Worm (Caenorhabditis elegans) whole organism, young adult: Measurements from ENCODE around the gene tbp-1.

ENCODE experiments used
- B0019.2 ChIP-seq: fragments of 200-800 bp; sonication (Bioruptor generic); conservative IDR thresholded peaks from 2 replicates; pipeline ENCODE4 v1.3.6; 2022; ENCODE audit warnings: missing genetic modification reagents, missing genetic modification characterization, missing compliant biosample characterization
- C06A6.2 ChIP-seq: fragments of 200-800 bp; sonication (Bioruptor generic); conservative IDR thresholded peaks from 2 replicates; pipeline ENCODE4 v1.3.6; 2022; ENCODE audit warnings: missing genetic modification characterization, missing compliant biosample characterization
- C17E4.6 ChIP-seq: fragments of 200-800 bp; sonication (Bioruptor generic); IDR thresholded peaks from 2 replicates; pipeline ENCODE4 v1.3.6; 2022; ENCODE audit warnings: missing genetic modification reagents, missing genetic modification characterization, missing compliant biosample characterization
- D2030.7 ChIP-seq: fragments of 200-800 bp; sonication (Bioruptor generic); IDR thresholded peaks from 2 replicates; pipeline ENCODE4 v1.3.6; 2022; ENCODE audit warnings: missing genetic modification reagents, missing genetic modification characterization, missing compliant biosample characterization
- F10E7.11 ChIP-seq: sonication (generic microtip); optimal IDR thresholded peaks from 2 replicates; lab custom pipeline; 2017; ENCODE audit warnings: mild to moderate bottlenecking, missing genetic modification characterization, moderate library complexity, missing compliant biosample characterization
- F22D6.2 ChIP-seq: sonication (generic microtip); optimal IDR thresholded peaks from 2 replicates; lab custom pipeline; 2016; ENCODE audit warnings: mild to moderate bottlenecking, missing genetic modification characterization, missing compliant biosample characterization
- F37B4.10 ChIP-seq: fragments of 200-800 bp; sonication (Bioruptor generic); IDR thresholded peaks from 2 replicates; pipeline ENCODE4 v1.3.6; 2022; ENCODE audit warnings: missing genetic modification characterization, missing compliant biosample characterization
- F39B2.1 ChIP-seq: fragments of 200-800 bp; sonication (Bioruptor generic); IDR thresholded peaks from 2 replicates; pipeline ENCODE4 v1.3.6; 2022; ENCODE audit warnings: missing genetic modification reagents, missing genetic modification characterization, missing compliant biosample characterization
- F52B5.7 ChIP-seq: sonication (generic microtip); optimal IDR thresholded peaks from 2 replicates; lab custom pipeline; 2016; ENCODE audit warnings: mild to moderate bottlenecking, missing genetic modification characterization, missing compliant biosample characterization
- K11D2.4 ChIP-seq: fragments of 200-800 bp; sonication (Bioruptor generic); IDR thresholded peaks from 2 replicates; pipeline ENCODE4 v1.3.6; 2022; ENCODE audit warnings: missing genetic modification reagents, missing genetic modification characterization, missing compliant biosample characterization
- T07F8.4 ChIP-seq: sonication (generic microtip); optimal IDR thresholded peaks from 2 replicates; lab custom pipeline; 2016; ENCODE audit warnings: mild to moderate bottlenecking, missing genetic modification characterization, moderate library complexity, missing compliant biosample characterization
- T26A5.8 ChIP-seq: sonication (generic microtip); optimal IDR thresholded peaks from 2 replicates; lab custom pipeline; 2016; ENCODE audit warnings: missing genetic modification characterization, missing compliant biosample characterization
- Y53G8AR.9 ChIP-seq: fragments of 200-800 bp; sonication (Bioruptor generic); conservative IDR thresholded peaks from 2 replicates; pipeline ENCODE4 v1.3.6; 2022; ENCODE audit warnings: missing genetic modification reagents, missing genetic modification characterization, missing compliant biosample characterization
- Y79H2A.3 ChIP-seq: fragments of 200-800 bp; sonication (Bioruptor generic); conservative IDR thresholded peaks from 2 replicates; pipeline ENCODE4 v1.3.6; 2022; ENCODE audit warnings: missing genetic modification reagents, missing genetic modification characterization, missing compliant biosample characterization
- Y95B8A.8 ChIP-seq: fragments of 200-800 bp; sonication (Bioruptor generic); IDR thresholded peaks from 2 replicates; pipeline ENCODE4 v1.3.6; 2022; ENCODE audit warnings: missing genetic modification reagents, missing genetic modification characterization, missing compliant biosample characterization
- aptf-2 ChIP-seq: fragments of 200-800 bp; sonication (Bioruptor generic); conservative IDR thresholded peaks from 2 replicates; pipeline ENCODE4 v1.3.6; 2022; ENCODE audit warnings: missing genetic modification reagents, missing genetic modification characterization, missing compliant biosample characterization
- athp-1 ChIP-seq: sonication (generic microtip); optimal IDR thresholded peaks from 2 replicates; lab custom pipeline; 2017; ENCODE audit warnings: mild to moderate bottlenecking, missing genetic modification characterization, missing compliant biosample characterization
- attf-3 ChIP-seq: fragments of 200-800 bp; sonication (Bioruptor generic); conservative IDR thresholded peaks from 2 replicates; pipeline ENCODE4 v1.3.6; 2022; ENCODE audit warnings: missing genetic modification reagents, missing genetic modification characterization, missing compliant biosample characterization
- attf-5 ChIP-seq: fragments of 200-800 bp; sonication (Bioruptor generic); optimal IDR thresholded peaks from 2 replicates; lab custom pipeline; 2018; ENCODE audit warnings: mild to moderate bottlenecking, missing genetic modification characterization, missing compliant biosample characterization
- bed-1 ChIP-seq: fragments of 200-800 bp; sonication (Bioruptor generic); IDR thresholded peaks from 2 replicates; pipeline ENCODE4 v1.3.6; 2022; ENCODE audit warnings: missing genetic modification reagents, missing genetic modification characterization, missing compliant biosample characterization
- cebp-1 ChIP-seq, 2 experiments: fragments of 200-800 bp in 1 of 2; sonication (Bioruptor generic) in 1 of 2; sonication (generic microtip) in 1 of 2; IDR thresholded peaks in 1 of 2; optimal IDR thresholded peaks in 1 of 2; 2 replicates each; pipeline versions ENCODE4 v1.3.6 to Lab custom; 2017 to 2022; ENCODE audit warnings: missing compliant biosample characterization in 2 of 2, missing genetic modification characterization in 2 of 2, mild to moderate bottlenecking in 1 of 2, missing genetic modification reagents in 1 of 2, moderate library complexity in 1 of 2
- chd-7 ChIP-seq: sonication (generic microtip); optimal IDR thresholded peaks from 2 replicates; lab custom pipeline; 2016; ENCODE audit warnings: mild to moderate bottlenecking, missing genetic modification characterization, moderate library complexity, missing compliant biosample characterization
- die-1 ChIP-seq: sonication (generic microtip); optimal IDR thresholded peaks from 2 replicates; lab custom pipeline; 2016; ENCODE audit warnings: missing genotype, mild to moderate bottlenecking, missing genetic modification characterization, missing compliant biosample characterization
- dox-1 ChIP-seq: fragments of 200-800 bp; sonication (Bioruptor generic); IDR thresholded peaks from 2 replicates; pipeline ENCODE4 v1.3.6; 2022; ENCODE audit warnings: missing genetic modification reagents, missing genetic modification characterization, missing compliant biosample characterization
- efl-1 ChIP-seq: fragments of 150-350 bp; optimal IDR thresholded peaks from 2 replicates; lab custom pipeline; 2014; ENCODE audit warnings: missing biosample characterization, missing genetic modification reagents, missing genetic modification characterization
- egl-18 ChIP-seq: fragments of 200-800 bp; sonication (Bioruptor generic); IDR thresholded peaks from 2 replicates; pipeline ENCODE4 v1.3.6; 2022; ENCODE audit warnings: missing genetic modification reagents, missing genetic modification characterization, missing compliant biosample characterization
- egl-44 ChIP-seq: fragments of 200-800 bp; sonication (Bioruptor generic); IDR thresholded peaks from 2 replicates; pipeline ENCODE4 v1.3.6; 2022; ENCODE audit warnings: missing genetic modification reagents, missing genetic modification characterization, missing compliant biosample characterization
- ekl-4 ChIP-seq: fragments of 200-800 bp; sonication (Bioruptor generic); IDR thresholded peaks from 2 replicates; pipeline ENCODE4 v1.3.6; 2022; ENCODE audit warnings: missing genetic modification reagents, missing genetic modification characterization, missing compliant biosample characterization
- hlh-26 ChIP-seq: fragments of 200-800 bp; sonication (Bioruptor generic); conservative IDR thresholded peaks from 2 replicates; pipeline ENCODE4 v1.3.6; 2022; ENCODE audit warnings: missing genetic modification reagents, missing genetic modification characterization, missing compliant biosample characterization
- hmg-1.2 ChIP-seq: fragments of 200-800 bp; sonication (Bioruptor generic); IDR thresholded peaks from 2 replicates; pipeline ENCODE4 v1.3.6; 2022; ENCODE audit warnings: missing genetic modification reagents, missing genetic modification characterization, missing compliant biosample characterization
- lin-35 ChIP-seq, 3 experiments: fragments of 150-350 bp in 2 of 3; sonication (generic microtip) in 1 of 3; optimal IDR thresholded peaks; 2 replicates each; lab custom pipeline; 2014 to 2018; ENCODE audit warnings: missing biosample characterization in 3 of 3, missing genetic modification characterization in 3 of 3, missing genetic modification reagents in 3 of 3
- lin-40 ChIP-seq: sonication (generic microtip); optimal IDR thresholded peaks from 2 replicates; lab custom pipeline; 2016; ENCODE audit warnings: missing genetic modification characterization, mild to moderate bottlenecking, missing compliant biosample characterization, missing genotype, missing genetic modification reagents
- lir-1 ChIP-seq: fragments of 200-800 bp; sonication (Bioruptor generic); conservative IDR thresholded peaks from 2 replicates; pipeline ENCODE4 v1.3.6; 2022; ENCODE audit warnings: missing genetic modification reagents, missing genetic modification characterization, missing compliant biosample characterization
- madf-3 ChIP-seq: fragments of 200-800 bp; sonication (Bioruptor generic); IDR thresholded peaks from 2 replicates; pipeline ENCODE4 v1.3.6; 2022; ENCODE audit warnings: missing genetic modification reagents, missing genetic modification characterization, missing compliant biosample characterization
- mcd-1 ChIP-seq: fragments of 200-800 bp; sonication (Bioruptor generic); IDR thresholded peaks from 2 replicates; pipeline ENCODE4 v1.3.6; 2022; ENCODE audit warnings: missing genetic modification reagents, missing genetic modification characterization, missing compliant biosample characterization
- mxl-1 ChIP-seq: sonication (generic microtip); optimal IDR thresholded peaks from 2 replicates; lab custom pipeline; 2016; ENCODE audit warnings: missing genetic modification characterization, missing compliant biosample characterization
- nfyb-1 ChIP-seq: fragments of 200-800 bp; sonication (Bioruptor generic); IDR thresholded peaks from 2 replicates; pipeline ENCODE4 v1.3.6; 2022; ENCODE audit warnings: missing genetic modification reagents, missing genetic modification characterization, missing compliant biosample characterization
- nhr-80 ChIP-seq: sonication (generic microtip); optimal IDR thresholded peaks from 2 replicates; lab custom pipeline; 2016; ENCODE audit warnings: missing genetic modification characterization, missing compliant biosample characterization
- nhr-90 ChIP-seq: sonication (generic microtip); optimal IDR thresholded peaks from 2 replicates; lab custom pipeline; 2016; ENCODE audit warnings: missing genotype, mild to moderate bottlenecking, missing genetic modification characterization, missing compliant biosample characterization
- pbrm-1 ChIP-seq: fragments of 200-800 bp; sonication (Bioruptor generic); IDR thresholded peaks from 2 replicates; pipeline ENCODE4 v1.3.6; 2022; ENCODE audit warnings: missing genetic modification reagents, missing genetic modification characterization, missing compliant biosample characterization
- pha-4 ChIP-seq: fragments of 150-350 bp; sonication (generic microtip); optimal IDR thresholded peaks from 2 replicates; lab custom pipeline; 2014; ENCODE audit warnings: missing biosample characterization, missing genetic modification reagents, missing genetic modification characterization
- snpc-4 ChIP-seq, 5 experiments: fragments of 150-350 bp in 1 of 5; sonication (generic microtip) in 4 of 5; optimal IDR thresholded peaks; 2 replicates each; lab custom pipeline; 2014 to 2018; ENCODE audit warnings: missing genetic modification characterization in 5 of 5, missing biosample characterization in 3 of 5, antibody characterized with exemption in 2 of 5, mild to moderate bottlenecking in 2 of 5, missing compliant biosample characterization in 2 of 5, missing genotype in 2 of 5, moderate library complexity in 2 of 5, missing genetic modification reagents in 1 of 5
- sptf-2 ChIP-seq: fragments of 200-800 bp; sonication (Bioruptor generic); optimal IDR thresholded peaks from 2 replicates; lab custom pipeline; 2018; ENCODE audit warnings: mild to moderate bottlenecking, missing genetic modification characterization, missing compliant biosample characterization
- tbx-9 ChIP-seq: sonication (generic microtip); optimal IDR thresholded peaks from 2 replicates; lab custom pipeline; 2016; ENCODE audit warnings: borderline replicate concordance, missing genetic modification characterization, inconsistent platforms, missing compliant biosample characterization
- tlf-1 ChIP-seq: fragments of 200-800 bp; sonication (Bioruptor generic); optimal IDR thresholded peaks from 2 replicates; lab custom pipeline; 2018; ENCODE audit warnings: mild to moderate bottlenecking, missing genetic modification characterization, missing compliant biosample characterization
- ztf-22 ChIP-seq: fragments of 200-800 bp; sonication (Bioruptor generic); optimal IDR thresholded peaks from 2 replicates; lab custom pipeline; 2018; ENCODE audit warnings: mild to moderate bottlenecking, missing genetic modification characterization, moderate library complexity, missing compliant biosample characterization
- ztf-6 ChIP-seq: fragments of 200-800 bp; sonication (Bioruptor generic); IDR thresholded peaks from 2 replicates; pipeline ENCODE4 v1.3.6; 2022; ENCODE audit warnings: missing genetic modification reagents, missing genetic modification characterization, missing compliant biosample characterization

The tbp-1 gene

ce11 chrIII:7338693-7339092, 45.1 kb upstream of the tbp-1 start, which contains the start of gene kap-1 (continued):
- peak; percentile 72 for TF ChIP-seq chd-7 (tag; lab: Kevin White, UChicago)
- no peak for TF ChIP-seq bed-1 (GFP tag; lab: Robert Waterston, UW)
- no peak for TF ChIP-seq mxl-1 (tag; lab: Kevin White, UChicago)
- peak; percentile 44; the same call in 1 of the 2 replicates for TF ChIP-seq nfyb-1 (GFP tag; lab: Robert Waterston, UW)
- no peak for TF ChIP-seq die-1
- peak; percentile 25 for TF ChIP-seq ztf-22 (GFP tag; lab: Kevin White, UChicago)
- TF ChIP-seq egl-44 = no peak
- peak; percentile 18 for TF ChIP-seq snpc-4 (GFP tag; optimal IDR thresholded peaks at IDR 0.05; lab: Kevin White, UChicago)
- TF ChIP-seq snpc-4 (tag; optimal IDR thresholded peaks at IDR 0.05; lab: Kevin White, UChicago) = peak in 1 of 4 experiments; percentile 42
- TF ChIP-seq B0019.2 = no peak
- TF ChIP-seq athp-1 = peak; percentile 62
- no peak for TF ChIP-seq F22D6.2 (tag; lab: Kevin White, UChicago)
- TF ChIP-seq hlh-26 (GFP tag; lab: Robert Waterston, UW) = 0 out of 2 replicates have a peak, but pooled peaks have one; percentile 32
- no peak for TF ChIP-seq pha-4
- TF ChIP-seq F39B2.1 (GFP tag; lab: Robert Waterston, UW) = no peak
- TF ChIP-seq tlf-1 (GFP tag; lab: Kevin White, UChicago) = peak; percentile 58
- TF ChIP-seq cebp-1 (GFP tag; IDR thresholded peaks at IDR 0.05; lab: Robert Waterston, UW) = no peak
- peak; percentile 56 for TF ChIP-seq cebp-1 (tag; optimal IDR thresholded peaks at IDR 0.05; lab: Kevin White, UChicago)
- TF ChIP-seq lin-40 (tag; lab: Kevin White, UChicago) = no peak
- TF ChIP-seq C06A6.2 (GFP tag; lab: Robert Waterston, UW) = no peak
- TF ChIP-seq hmg-1.2 (GFP tag; lab: Robert Waterston, UW) = peak; percentile 52
- no peak for TF ChIP-seq C17E4.6
- 0 out of 2 replicates have a peak, but pooled peaks have one; percentile 9 for TF ChIP-seq K11D2.4 (GFP tag; lab: Robert Waterston, UW)
- TF ChIP-seq pbrm-1 (GFP tag; lab: Robert Waterston, UW) = no peak
- no peak for TF ChIP-seq sptf-2
- 0 out of 2 replicates have a peak, but pooled peaks have one; percentile 25 for TF ChIP-seq dox-1 (GFP tag; lab: Robert Waterston, UW)
- no peak for TF ChIP-seq F10E7.11 (tag; lab: Kevin White, UChicago)
- no peak for TF ChIP-seq attf-5 (GFP tag; lab: Kevin White, UChicago)
- TF ChIP-seq Y53G8AR.9 = no peak; the same call in 1 of the 2 replicates
- peak in 1 of 3 experiments; percentile 42 for TF ChIP-seq lin-35 (GFP tag; optimal IDR thresholded peaks at IDR 0.05; lab: Kevin White, UChicago)
- no peak for TF ChIP-seq nhr-80 (tag; lab: Kevin White, UChicago)
- TF ChIP-seq efl-1 (GFP tag; lab: Kevin White, UChicago) = no peak
- TF ChIP-seq F37B4.10 = no peak
- TF ChIP-seq aptf-2 (GFP tag; lab: Robert Waterston, UW) = no peak
- no peak for TF ChIP-seq tbx-9 (tag; lab: Kevin White, UChicago)
- peak; percentile 44 for TF ChIP-seq mcd-1 (GFP tag; lab: Robert Waterston, UW)
- no peak for TF ChIP-seq T07F8.4
- 0 out of 2 replicates have a peak, but pooled peaks have one; percentile 20 for TF ChIP-seq attf-3 (GFP tag; lab: Robert Waterston, UW)
- TF ChIP-seq madf-3 = no peak
- TF ChIP-seq D2030.7 (GFP tag; lab: Robert Waterston, UW) = no peak
- TF ChIP-seq lir-1 (GFP tag; lab: Robert Waterston, UW) = no peak
- TF ChIP-seq T26A5.8 = peak; percentile 20
- peak; percentile 76 for TF ChIP-seq F52B5.7
- TF ChIP-seq ekl-4 (GFP tag; lab: Robert Waterston, UW) = peak; percentile 51; the same call in 1 of the 2 replicates
- no peak for TF ChIP-seq Y95B8A.8 (GFP tag; lab: Robert Waterston, UW)
- peak; percentile 15 for TF ChIP-seq nhr-90 (tag; lab: Kevin White, UChicago)
- TF ChIP-seq egl-18 (GFP tag; lab: Robert Waterston, UW) = no peak
- TF ChIP-seq ztf-6 = no peak
- TF ChIP-seq Y79H2A.3 (GFP tag; lab: Robert Waterston, UW) = no peak
